Fruit fly (Drosophila melanogaster) whole organism, wandering third instar larva: ENCODE measurements around the gene CG10435.

Source experiments
- CG32264 ChIP-seq: fragments of 200-800 bp; sonication (Bioruptor generic); optimal IDR thresholded peaks from 2 replicates; lab custom pipeline; 2016; ENCODE audit warnings: missing biosample characterization, missing genetic modification characterization
- CG9705 ChIP-seq: fragments of 200-800 bp; sonication (Bioruptor generic); optimal IDR thresholded peaks from 2 replicates; lab custom pipeline; 2018; ENCODE audit warnings: missing biosample characterization, mild to moderate bottlenecking, missing genetic modification characterization
- CrebA ChIP-seq: fragments of 200-800 bp; sonication (Bioruptor generic); optimal IDR thresholded peaks from 2 replicates; lab custom pipeline; 2016; ENCODE audit warnings: missing biosample characterization, mild to moderate bottlenecking, missing genetic modification characterization, borderline replicate concordance
- Dfd ChIP-seq: fragments of >200 bp; optimal IDR thresholded peaks from 2 replicates; lab custom pipeline; 2017; ENCODE audit warnings: missing biosample characterization, missing genetic modification characterization
- Dif ChIP-seq: fragments of 200-275, 200-300 bp; sonication (Bioruptor generic); optimal IDR thresholded peaks from 2 replicates; lab custom pipeline; 2018; ENCODE audit warnings: missing biosample characterization, missing genetic modification characterization; ENCODE audit not compliant: partially characterized antibody
- HLH106 ChIP-seq: fragments of 200-800 bp; optimal IDR thresholded peaks from 3 replicates; lab custom pipeline; 2019; ENCODE audit warnings: missing biosample characterization, mild to moderate bottlenecking, missing genetic modification characterization, moderate library complexity
- Hr78 ChIP-seq: fragments of >200 bp; optimal IDR thresholded peaks from 2 replicates; lab custom pipeline; 2017; ENCODE audit warnings: missing biosample characterization, missing genetic modification characterization
- Hr83 ChIP-seq: fragments of 200-300 bp; sonication (Bioruptor generic); optimal IDR thresholded peaks from 2 replicates; lab custom pipeline; 2016; ENCODE audit warnings: missing biosample characterization, mild to moderate bottlenecking, missing genetic modification characterization, moderate library complexity; ENCODE audit not compliant: poor library complexity, severe bottlenecking
- Mio ChIP-seq: sonication (Bioruptor generic); optimal IDR thresholded peaks from 2 replicates; lab custom pipeline; 2016; ENCODE audit warnings: missing biosample characterization, missing genetic modification characterization
- Myc ChIP-seq: fragments of >200 bp; optimal IDR thresholded peaks from 2 replicates; lab custom pipeline; 2017
- OdsH ChIP-seq: fragments of 200-800 bp; sonication (Bioruptor generic); optimal IDR thresholded peaks from 2 replicates; lab custom pipeline; 2016; ENCODE audit warnings: missing biosample characterization, mild to moderate bottlenecking, missing genetic modification characterization
- Sp1 ChIP-seq: fragments of 200-800 bp; sonication (Bioruptor generic); optimal IDR thresholded peaks from 3 replicates; lab custom pipeline; 2019; ENCODE audit warnings: missing biosample characterization, mild to moderate bottlenecking, missing genetic modification characterization, moderate library complexity
- Vsx2 ChIP-seq: fragments of 200-300, 225-300 bp; sonication (Bioruptor generic); optimal IDR thresholded peaks from 2 replicates; lab custom pipeline; 2018; ENCODE audit warnings: missing biosample characterization, missing genetic modification characterization; ENCODE audit not compliant: partially characterized antibody
- br ChIP-seq: fragments of 200-800 bp; sonication (Bioruptor generic); optimal IDR thresholded peaks from 2 replicates; lab custom pipeline; 2016; ENCODE audit warnings: missing biosample characterization, missing genetic modification characterization
- brk ChIP-seq: fragments of 200-800 bp; sonication (Bioruptor generic); optimal IDR thresholded peaks from 2 replicates; lab custom pipeline; 2016; ENCODE audit warnings: missing biosample characterization, mild to moderate bottlenecking, missing genetic modification characterization
- dl ChIP-seq, 2 experiments: fragments of 175-275, 200-275 bp in 1 of 2; fragments of 200-275 bp in 1 of 2; sonication (Bioruptor generic); optimal IDR thresholded peaks; lab custom pipeline; 2018; ENCODE audit warnings: mild to moderate bottlenecking in 2 of 2, missing biosample characterization in 2 of 2, missing genetic modification characterization in 2 of 2, moderate library complexity in 2 of 2; ENCODE audit not compliant: partially characterized antibody in 2 of 2, insufficient read depth in 1 of 2
- dmrt93B ChIP-seq: fragments of 200-800 bp; sonication (Bioruptor generic); optimal IDR thresholded peaks from 2 replicates; lab custom pipeline; 2018; ENCODE audit warnings: missing biosample characterization, mild to moderate bottlenecking, missing genetic modification characterization
- dsf ChIP-seq: sonication (Bioruptor generic); optimal IDR thresholded peaks from 2 replicates; lab custom pipeline; 2016; ENCODE audit warnings: missing biosample characterization, missing genetic modification characterization, borderline replicate concordance
- ey ChIP-seq: fragments of 200-800 bp; sonication (Bioruptor generic); optimal IDR thresholded peaks from 2 replicates; lab custom pipeline; 2016; ENCODE audit warnings: missing biosample characterization, missing genetic modification characterization
- foxo ChIP-seq, 2 experiments: fragments of 200-800 bp; sonication (Bioruptor generic); optimal IDR thresholded peaks; 2 replicates in 1 of 2; 3 replicates in 1 of 2; lab custom pipeline; 2016 to 2017; ENCODE audit warnings: missing biosample characterization in 2 of 2, missing genetic modification characterization in 2 of 2
- fru ChIP-seq: fragments of 200-800 bp; sonication (Bioruptor generic); optimal IDR thresholded peaks from 3 replicates; lab custom pipeline; 2016; ENCODE audit warnings: missing biosample characterization, mild to moderate bottlenecking, missing genetic modification characterization
- jim ChIP-seq: fragments of 175-275, 200-325 bp; sonication (Bioruptor generic); optimal IDR thresholded peaks from 2 replicates; lab custom pipeline; 2016; ENCODE audit warnings: missing biosample characterization, mild to moderate bottlenecking, missing genetic modification characterization
- lola ChIP-seq: fragments of >200 bp; optimal IDR thresholded peaks from 2 replicates; lab custom pipeline; 2017; ENCODE audit warnings: missing biosample characterization, missing genetic modification characterization
- pan ChIP-seq: fragments of >200 bp; optimal IDR thresholded peaks from 2 replicates; lab custom pipeline; 2017
- psq ChIP-seq: fragments of 200-800 bp; sonication (Bioruptor generic); optimal IDR thresholded peaks from 3 replicates; lab custom pipeline; 2017; ENCODE audit warnings: missing biosample characterization, mild to moderate bottlenecking, missing genetic modification characterization, moderate library complexity
- rgr ChIP-seq: fragments of 200-800 bp; sonication (Bioruptor generic); optimal IDR thresholded peaks from 3 replicates; lab custom pipeline; 2016; ENCODE audit warnings: missing biosample characterization, mild to moderate bottlenecking, missing genetic modification characterization
- sage ChIP-seq: fragments of 200-800 bp; sonication (Bioruptor generic); optimal IDR thresholded peaks from 2 replicates; lab custom pipeline; 2016; ENCODE audit warnings: missing biosample characterization, mild to moderate bottlenecking, missing genetic modification characterization
- tai ChIP-seq: sonication (Bioruptor generic); optimal IDR thresholded peaks from 2 replicates; lab custom pipeline; 2016; ENCODE audit warnings: missing biosample characterization, missing genetic modification characterization
- usp ChIP-seq: fragments of >200 bp; optimal IDR thresholded peaks from 2 replicates; lab custom pipeline; 2017; ENCODE audit warnings: missing biosample characterization, missing genetic modification characterization
- woc ChIP-seq: sonication (Bioruptor generic); optimal IDR thresholded peaks from 2 replicates; lab custom pipeline; 2016; ENCODE audit warnings: missing biosample characterization, mild to moderate bottlenecking, missing genetic modification characterization

Gene CG10435

dm6 chr3R:7991446-7991845 is 21.6 kb downstream of the CG10435 start:
- no peak for TF ChIP-seq Dfd (GFP tag; lab: Kevin White, UChicago)
- peak; percentile 38 for TF ChIP-seq Myc (lab: Kevin White, UChicago)
- TF ChIP-seq lola (GFP tag; lab: Kevin White, UChicago), result no peak
- TF ChIP-seq dsf, result no peak
- no peak for TF ChIP-seq CG9705 (GFP tag; lab: Kevin White, UChicago)
- TF ChIP-seq woc (GFP tag; lab: Kevin White, UChicago), result no peak
- TF ChIP-seq, all 38 proteins: peak for 1

dm6 chr3R:7990799-7991423 is 22.1 kb downstream of the CG10435 start:
- TF ChIP-seq rgr (no peak), psq (GFP tag; lab: Kevin White, UChicago) (no peak), Mio (GFP tag; lab: Kevin White, UChicago) (no peak), fru (GFP tag; lab: Kevin White, UChicago) (peak; percentile 39)

dm6 chr3R:7990257-7990656 is 22.7 kb downstream of the CG10435 start:
- no peak for TF ChIP-seq Dif
- TF ChIP-seq Dfd (GFP tag; lab: Kevin White, UChicago), result peak; percentile 51
- no peak for TF ChIP-seq foxo (GFP tag; optimal IDR thresholded peaks at IDR 0.05; lab: Kevin White, UChicago)

DNA sequence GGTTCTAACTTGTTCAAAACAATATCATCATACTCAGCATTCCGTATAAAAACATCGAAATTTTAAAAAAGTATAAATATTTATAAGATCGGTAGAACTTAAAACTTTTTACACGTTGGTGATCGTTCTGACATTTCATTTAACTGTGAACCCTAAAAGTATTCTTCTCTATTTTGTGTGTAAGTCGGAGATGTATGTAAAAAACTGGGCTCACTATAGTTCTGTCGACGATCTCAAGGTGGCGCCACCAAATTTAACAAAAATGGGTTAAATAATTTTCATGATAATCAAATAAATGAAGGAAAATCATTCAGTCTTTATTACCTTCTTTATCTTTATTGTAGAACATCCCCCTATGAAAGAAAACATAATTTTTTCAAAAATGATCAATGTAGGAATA is 31.6 kb downstream of the CG10435 start:
- TF ChIP-seq ey (GFP tag; lab: Kevin White, UChicago) (no peak), Sp1 (GFP tag; lab: Kevin White, UChicago) (no peak), Hr78 (GFP tag; lab: Kevin White, UChicago) (no peak), Vsx2 (GFP tag; lab: Kevin White, UChicago) (peak; percentile 50), Myc (lab: Kevin White, UChicago) (peak; percentile 63), tai (GFP tag; lab: Kevin White, UChicago) (peak; percentile 24)

DNA sequence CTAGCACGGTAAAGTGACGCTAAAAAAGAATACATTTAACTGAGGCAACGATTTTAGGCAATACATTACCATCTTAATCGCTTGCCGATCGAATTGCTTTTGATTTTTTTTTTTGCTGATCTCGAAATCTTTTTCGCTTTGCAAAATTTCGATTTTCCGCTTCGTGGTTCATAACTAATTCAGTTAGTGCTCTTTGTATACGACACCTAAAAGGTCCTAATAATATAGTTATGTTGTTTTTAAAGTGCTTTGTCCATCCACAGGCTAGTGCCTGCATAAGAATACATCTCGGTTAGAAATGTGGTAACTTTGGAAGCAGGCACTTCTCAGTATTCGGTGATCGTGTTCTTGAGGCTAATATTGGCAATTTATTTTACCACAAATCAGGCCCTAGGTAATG is 32.8 kb downstream of the CG10435 start, which contains the start of gene Sfp84E:
Sfp84E (minus strand) TSS at position 101 of the 400 bp plus-strand sequence.
- TF ChIP-seq CG32264 (GFP tag; lab: Kevin White, UChicago) (no peak), Myc (lab: Kevin White, UChicago) (no peak), jim (GFP tag; lab: Kevin White, UChicago) (no peak), usp (no peak), fru (GFP tag; lab: Kevin White, UChicago) (no peak), foxo (GFP tag; optimal IDR thresholded peaks at IDR 0.05; lab: Kevin White, UChicago) (no peak), OdsH (no peak), lola (GFP tag; lab: Kevin White, UChicago) (no peak), sage (GFP tag; lab: Kevin White, UChicago) (no peak), Hr83 (GFP tag; lab: Kevin White, UChicago) (no peak), dl (GFP tag; optimal IDR thresholded peaks at IDR 0.05; lab: Kevin White, UChicago; ENCODE audit: insufficient read depth in 1 of 2, partially characterized antibody in 2 of 2) (no peak), HLH106 (tag; lab: Kevin White, UChicago) (no peak), brk (no peak), br (no peak), CG9705 (GFP tag; lab: Kevin White, UChicago) (no peak), woc (GFP tag; lab: Kevin White, UChicago) (no peak), dmrt93B (no peak)

- peak; percentile 2 for TF ChIP-seq Sp1 (GFP tag; lab: Kevin White, UChicago)
- TF ChIP-seq pan (lab: Kevin White, UChicago), result no peak
- TF ChIP-seq Vsx2 (GFP tag; lab: Kevin White, UChicago), result no peak
- TF ChIP-seq CrebA, result peak; percentile 84
These were observed 34.5 kb downstream of the CG10435 start, which contains the start of the genes CD98hc and Os-C for dm6 chr3R:7978379-7979009. TSS of gene CD98hc (minus strand) at chr3R:7978428. TSS of gene Os-C (plus strand) at chr3R:7978959.
